Worm (Caenorhabditis elegans) whole organism, young adult: Measurements from ENCODE around the gene srxa-6.

Source experiments
- Y53G8AR.9 ChIP-seq: fragments of 200-800 bp; sonication (Bioruptor generic); conservative IDR thresholded peaks from 2 replicates; pipeline ENCODE4 v1.3.6; 2022; ENCODE audit warnings: missing genetic modification reagents, missing genetic modification characterization, missing compliant biosample characterization
- Y95B8A.8 ChIP-seq: fragments of 200-800 bp; sonication (Bioruptor generic); IDR thresholded peaks from 2 replicates; pipeline ENCODE4 v1.3.6; 2022; ENCODE audit warnings: missing genetic modification reagents, missing genetic modification characterization, missing compliant biosample characterization
- ama-1 ChIP-seq, 3 experiments: fragments of 150-350 bp in 1 of 3; sonication (generic microtip) in 2 of 3; optimal IDR thresholded peaks; 2 replicates each; lab custom pipeline; 2014 to 2018; ENCODE audit warnings: missing biosample characterization in 2 of 3, missing genetic modification characterization in 2 of 3, missing genetic modification reagents in 2 of 3
- bed-1 ChIP-seq: fragments of 200-800 bp; sonication (Bioruptor generic); IDR thresholded peaks from 2 replicates; pipeline ENCODE4 v1.3.6; 2022; ENCODE audit warnings: missing genetic modification reagents, missing genetic modification characterization, missing compliant biosample characterization
- die-1 ChIP-seq: sonication (generic microtip); optimal IDR thresholded peaks from 2 replicates; lab custom pipeline; 2016; ENCODE audit warnings: missing genotype, mild to moderate bottlenecking, missing genetic modification characterization, missing compliant biosample characterization
- fkh-3 ChIP-seq: sonication (generic microtip); optimal IDR thresholded peaks from 2 replicates; lab custom pipeline; 2016; ENCODE audit warnings: mild to moderate bottlenecking, missing genetic modification characterization, missing compliant biosample characterization
- hmg-1.2 ChIP-seq: fragments of 200-800 bp; sonication (Bioruptor generic); IDR thresholded peaks from 2 replicates; pipeline ENCODE4 v1.3.6; 2022; ENCODE audit warnings: missing genetic modification reagents, missing genetic modification characterization, missing compliant biosample characterization
- lin-54 ChIP-seq: fragments of 200-800 bp; sonication (Bioruptor generic); optimal IDR thresholded peaks from 2 replicates; lab custom pipeline; 2018; ENCODE audit warnings: mild to moderate bottlenecking, missing genetic modification characterization, missing compliant biosample characterization
- rec-8 ChIP-seq, 2 experiments: sonication (generic microtip); optimal IDR thresholded peaks; 2 replicates each; lab custom pipeline; 2016; ENCODE audit warnings: mild to moderate bottlenecking in 2 of 2, missing genetic modification characterization in 2 of 2, missing genetic modification reagents in 2 of 2, missing genotype in 2 of 2, missing biosample characterization in 1 of 2, missing compliant biosample characterization in 1 of 2, moderate library complexity in 1 of 2
- rpc-1 ChIP-seq, 2 experiments: fragments of 150-350 bp in 1 of 2; sonication (generic microtip) in 1 of 2; optimal IDR thresholded peaks; 2 replicates each; lab custom pipeline; 2014 to 2018; ENCODE audit warnings: missing biosample characterization in 1 of 2, missing genetic modification characterization in 1 of 2, missing genetic modification reagents in 1 of 2, missing genotype in 1 of 2
- unc-130 ChIP-seq: sonication (generic microtip); optimal IDR thresholded peaks from 2 replicates; lab custom pipeline; 2016; ENCODE audit warnings: missing genetic modification reagents, missing genetic modification characterization, missing compliant biosample characterization
- unc-62 ChIP-seq: fragments of 150-350 bp; optimal IDR thresholded peaks from 2 replicates; lab custom pipeline; 2014; ENCODE audit warnings: missing biosample characterization, missing genetic modification reagents, missing genetic modification characterization
- zim-3 ChIP-seq: sonication (generic microtip); optimal IDR thresholded peaks from 2 replicates; lab custom pipeline; 2017; ENCODE audit warnings: mild to moderate bottlenecking, missing genetic modification characterization, moderate library complexity, missing compliant biosample characterization

- TF ChIP-seq zim-3 (no peak), lin-54 (no peak), fkh-3 (tag; lab: Kevin White, UChicago) (no peak), die-1 (no peak), ama-1 (optimal IDR thresholded peaks at IDR 0.05; lab: Kevin White, UChicago) (no peak), ama-1 (GFP tag; optimal IDR thresholded peaks at IDR 0.05; lab: Kevin White, UChicago) (no peak), hmg-1.2 (GFP tag; lab: Robert Waterston, UW) (no peak), unc-130 (GFP tag; lab: Kevin White, UChicago) (no peak), rpc-1 (optimal IDR thresholded peaks at IDR 0.05; lab: Kevin White, UChicago) (no peak), rpc-1 (tag; optimal IDR thresholded peaks at IDR 0.05; lab: Kevin White, UChicago) (no peak), bed-1 (no peak), Y53G8AR.9 (no peak), rec-8 (tag; optimal IDR thresholded peaks at IDR 0.05; lab: Kevin White, UChicago) (no peak), unc-62 (GFP tag; lab: Kevin White, UChicago) (no peak), Y95B8A.8 (GFP tag; lab: Robert Waterston, UW) (no peak)
These were observed 23.3 kb downstream of the srxa-6 start for ce11 chrV:20758106-20758505.
